Worm (Caenorhabditis elegans) whole organism, early embryonic: ENCODE results near the gene str-38.

Experiments
- F13C5.2 ChIP-seq: sonication (generic microtip); optimal IDR thresholded peaks from 2 replicates; lab custom pipeline; 2017; ENCODE audit warnings: mild to moderate bottlenecking, missing genetic modification characterization, inconsistent platforms, missing compliant biosample characterization
- aly-1 ChIP-seq: sonication (generic microtip); optimal IDR thresholded peaks from 2 replicates; lab custom pipeline; 2016; ENCODE audit warnings: missing genetic modification characterization, missing compliant biosample characterization
- ama-1 ChIP-seq: fragments of 150-350 bp; optimal IDR thresholded peaks from 2 replicates; lab custom pipeline; 2014
- flt-1 ChIP-seq: fragments of 200-800 bp; sonication (Bioruptor generic); IDR thresholded peaks from 2 replicates; pipeline ENCODE4 v1.3.6; 2022; ENCODE audit warnings: missing genetic modification characterization, missing compliant biosample characterization
- tbx-11 ChIP-seq: fragments of 200-800 bp; sonication (Bioruptor generic); IDR thresholded peaks from 2 replicates; pipeline ENCODE4 v1.3.6; 2022; ENCODE audit warnings: missing genetic modification characterization, missing compliant biosample characterization

DNA sequence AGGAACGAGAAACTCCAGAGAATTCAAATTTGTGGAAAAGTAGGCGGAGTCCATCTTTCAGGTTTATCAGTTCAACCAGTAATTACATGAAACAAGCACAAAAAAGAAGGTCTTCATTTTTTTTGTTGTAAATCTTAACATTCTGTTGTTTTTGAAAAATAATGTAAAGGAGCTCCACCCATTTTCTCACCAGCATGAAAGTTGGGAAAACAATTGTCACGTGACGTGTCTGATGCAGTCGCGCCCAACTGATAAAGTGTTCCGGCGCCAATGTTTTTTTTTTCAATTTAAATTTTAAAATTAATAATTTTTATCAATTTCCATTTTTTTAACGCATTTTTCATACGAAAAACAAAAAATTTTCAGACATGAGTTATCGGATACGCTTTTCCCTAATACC, 37.0 kb upstream of the str-38 start, which contains the start of gene F57A10.4:
- TF ChIP-seq flt-1 (GFP tag; lab: Robert Waterston, UW) (no peak), F13C5.2 (tag; lab: Kevin White, UChicago) (no peak), tbx-11 (no peak), ama-1 (no peak), aly-1 (tag; lab: Kevin White, UChicago) (no peak)
